Worm (Caenorhabditis elegans) whole organism, early embryonic: ENCODE results near the gene Y37H2A.18.

Experiments used
- B0310.2 ChIP-seq: sonication (generic microtip); optimal IDR thresholded peaks from 2 replicates; lab custom pipeline; 2016; ENCODE audit warnings: mild to moderate bottlenecking, missing genetic modification characterization, missing compliant biosample characterization
- F13C5.2 ChIP-seq: sonication (generic microtip); optimal IDR thresholded peaks from 2 replicates; lab custom pipeline; 2017; ENCODE audit warnings: mild to moderate bottlenecking, missing genetic modification characterization, inconsistent platforms, missing compliant biosample characterization
- aly-1 ChIP-seq: sonication (generic microtip); optimal IDR thresholded peaks from 2 replicates; lab custom pipeline; 2016; ENCODE audit warnings: missing genetic modification characterization, missing compliant biosample characterization
- ama-1 ChIP-seq: fragments of 150-350 bp; optimal IDR thresholded peaks from 2 replicates; lab custom pipeline; 2014
- ets-7 ChIP-seq: sonication (generic microtip); optimal IDR thresholded peaks from 2 replicates; lab custom pipeline; 2016; ENCODE audit warnings: missing genotype, missing genetic modification characterization, missing compliant biosample characterization
- flt-1 ChIP-seq: fragments of 200-800 bp; sonication (Bioruptor generic); IDR thresholded peaks from 2 replicates; pipeline ENCODE4 v1.3.6; 2022; ENCODE audit warnings: missing genetic modification characterization, missing compliant biosample characterization
- hmbx-1 ChIP-seq: sonication (generic microtip); optimal IDR thresholded peaks from 2 replicates; lab custom pipeline; 2016; ENCODE audit warnings: mild to moderate bottlenecking, missing genetic modification characterization, missing compliant biosample characterization
- pes-1 ChIP-seq: fragments of 200-800 bp; sonication (Bioruptor generic); IDR thresholded peaks from 2 replicates; pipeline ENCODE4 v1.3.6; 2022; ENCODE audit warnings: missing genetic modification reagents, missing genetic modification characterization, missing compliant biosample characterization
- scrt-1 ChIP-seq: fragments of 200-800 bp; sonication (Bioruptor generic); IDR thresholded peaks from 2 replicates; pipeline ENCODE4 v1.3.6; 2022; ENCODE audit warnings: missing genetic modification characterization, missing compliant biosample characterization
- sea-1 ChIP-seq: fragments of 200-800 bp; sonication (Bioruptor generic); conservative IDR thresholded peaks from 2 replicates; pipeline ENCODE4 v1.3.6; 2022; ENCODE audit warnings: missing genetic modification characterization, missing compliant biosample characterization
- tbx-37 ChIP-seq: fragments of 200-800 bp; sonication (Bioruptor generic); conservative IDR thresholded peaks from 2 replicates; pipeline ENCODE4 v1.3.6; 2022; ENCODE audit warnings: missing genetic modification reagents, missing genetic modification characterization, missing compliant biosample characterization
- tra-4 ChIP-seq: sonication (generic microtip); optimal IDR thresholded peaks from 2 replicates; lab custom pipeline; 2017; ENCODE audit warnings: missing genetic modification characterization, missing compliant biosample characterization

DNA sequence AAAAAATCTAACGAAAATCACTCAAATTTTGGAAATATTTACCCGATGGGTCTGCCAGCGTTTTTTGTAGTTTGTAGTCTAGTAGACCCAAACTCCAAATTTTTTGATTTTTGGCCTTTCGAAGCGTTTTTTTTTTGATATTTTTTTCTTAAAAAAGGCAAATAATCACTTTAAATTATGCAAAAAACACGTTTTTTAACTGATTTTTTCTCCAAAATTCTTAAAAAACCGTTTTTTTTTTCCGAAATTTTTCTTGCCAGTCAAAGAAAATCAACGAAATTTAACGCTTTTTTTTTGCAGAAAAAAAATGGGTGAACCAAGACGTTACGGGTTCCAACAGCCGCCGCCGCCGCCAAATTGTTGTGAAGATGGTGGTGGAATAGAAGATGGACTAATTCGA, 25.1 kb downstream of the Y37H2A.18 start, which contains the start of gene Y37H2A.1:
- TF ChIP-seq F13C5.2 (tag; lab: Kevin White, UChicago): no peak
- TF ChIP-seq sea-1 (GFP tag; lab: Robert Waterston, UW): no peak
- TF ChIP-seq pes-1 (GFP tag; lab: Robert Waterston, UW): no peak
- no peak for TF ChIP-seq ets-7
- TF ChIP-seq flt-1: no peak
- TF ChIP-seq ama-1 (lab: Kevin White, UChicago): no peak
- TF ChIP-seq scrt-1 (GFP tag; lab: Robert Waterston, UW): no peak
- TF ChIP-seq aly-1 (tag; lab: Kevin White, UChicago): no peak
- no peak for TF ChIP-seq hmbx-1 (tag; lab: Kevin White, UChicago)
- no peak for TF ChIP-seq B0310.2 (tag; lab: Kevin White, UChicago)
- no peak for TF ChIP-seq tbx-37 (GFP tag; lab: Robert Waterston, UW)
- TF ChIP-seq tra-4: no peak
